Worm (Caenorhabditis elegans) whole organism, L3 larva: ENCODE measurements around the gene B0403.5.

ENCODE experiments used
- R02D3.7 ChIP-seq: fragments of 150-350 bp; optimal IDR thresholded peaks from 2 replicates; lab custom pipeline; 2014; ENCODE audit warnings: missing biosample characterization, missing genetic modification characterization
- ceh-16 ChIP-seq: sonication (generic microtip); optimal IDR thresholded peaks from 2 replicates; lab custom pipeline; 2017; ENCODE audit warnings: missing biosample characterization, missing genetic modification characterization
- ceh-28 ChIP-seq: fragments of 150-350 bp; optimal IDR thresholded peaks from 2 replicates; lab custom pipeline; 2014; ENCODE audit warnings: missing biosample characterization, missing genetic modification reagents, missing genetic modification characterization
- ceh-82 ChIP-seq: fragments of 150-350 bp; optimal IDR thresholded peaks from 2 replicates; lab custom pipeline; 2014; ENCODE audit warnings: missing biosample characterization, missing genetic modification characterization
- daf-12 ChIP-seq: fragments of 150-350 bp; optimal IDR thresholded peaks from 2 replicates; lab custom pipeline; 2014; ENCODE audit warnings: missing biosample characterization, missing genetic modification reagents, missing genetic modification characterization
- egl-5 ChIP-seq: fragments of 150-350 bp; optimal IDR thresholded peaks from 2 replicates; lab custom pipeline; 2017; ENCODE audit warnings: missing biosample characterization, missing genetic modification reagents, missing genetic modification characterization, inconsistent platforms
- elt-2 ChIP-seq: sonication (generic microtip); optimal IDR thresholded peaks from 2 replicates; lab custom pipeline; 2016; ENCODE audit warnings: missing genetic modification reagents, mild to moderate bottlenecking, missing genetic modification characterization, missing compliant biosample characterization
- elt-3 ChIP-seq, 3 experiments: fragments of 150-350 bp in 1 of 3; sonication (generic microtip) in 2 of 3; optimal IDR thresholded peaks; 2 replicates in 2 of 3; 4 replicates in 1 of 3; lab custom pipeline; 2014 to 2017; ENCODE audit warnings: missing biosample characterization in 3 of 3, missing genetic modification characterization in 3 of 3
- eor-1 ChIP-seq, 2 experiments: fragments of 150-350 bp; optimal IDR thresholded peaks; 2 replicates each; lab custom pipeline; 2014 to 2018; ENCODE audit warnings: missing biosample characterization in 2 of 2, missing genetic modification characterization in 2 of 2
- fkh-10 ChIP-seq: sonication (generic microtip); optimal IDR thresholded peaks from 2 replicates; lab custom pipeline; 2017; ENCODE audit warnings: missing biosample characterization, missing genetic modification reagents, missing genetic modification characterization
- fos-1 ChIP-seq: fragments of 150-350 bp; optimal IDR thresholded peaks from 2 replicates; lab custom pipeline; 2014; ENCODE audit warnings: missing biosample characterization, missing genetic modification characterization
- jun-1 ChIP-seq: fragments of 150-350 bp; optimal IDR thresholded peaks from 2 replicates; lab custom pipeline; 2014; ENCODE audit warnings: missing biosample characterization, missing genetic modification reagents, missing genetic modification characterization
- lin-15B ChIP-seq: fragments of 150-350 bp; optimal IDR thresholded peaks from 2 replicates; lab custom pipeline; 2014; ENCODE audit warnings: missing biosample characterization, missing genetic modification characterization
- lin-39 ChIP-seq: fragments of 150-350 bp; optimal IDR thresholded peaks from 2 replicates; lab custom pipeline; 2018; ENCODE audit warnings: missing biosample characterization, missing genetic modification reagents, missing genetic modification characterization
- lsy-12 ChIP-seq: sonication (generic microtip); optimal IDR thresholded peaks from 2 replicates; lab custom pipeline; 2016; ENCODE audit warnings: mild to moderate bottlenecking, missing genetic modification characterization, missing compliant biosample characterization
- mdl-1 ChIP-seq: fragments of 150-350 bp; optimal IDR thresholded peaks from 2 replicates; lab custom pipeline; 2014; ENCODE audit warnings: missing biosample characterization, missing genetic modification characterization
- nfya-1 ChIP-seq: sonication (generic microtip); optimal IDR thresholded peaks from 2 replicates; lab custom pipeline; 2017; ENCODE audit warnings: missing genetic modification characterization, mild to moderate bottlenecking, missing compliant biosample characterization, antibody characterized with exemption, moderate library complexity; ENCODE audit not compliant: insufficient read depth
- nhr-11 ChIP-seq: fragments of 150-350 bp; optimal IDR thresholded peaks from 2 replicates; lab custom pipeline; 2014; ENCODE audit warnings: missing biosample characterization, missing genetic modification characterization
- nhr-12 ChIP-seq: fragments of 150-350 bp; optimal IDR thresholded peaks from 2 replicates; lab custom pipeline; 2014; ENCODE audit warnings: missing biosample characterization, missing genetic modification characterization
- nhr-23 ChIP-seq: fragments of 150-350 bp; optimal IDR thresholded peaks from 2 replicates; lab custom pipeline; 2014; ENCODE audit warnings: missing biosample characterization, missing genetic modification reagents, missing genetic modification characterization
- nhr-25 ChIP-seq: sonication (generic microtip); optimal IDR thresholded peaks from 2 replicates; lab custom pipeline; 2017; ENCODE audit warnings: missing biosample characterization, missing genetic modification characterization
- nhr-43 ChIP-seq: sonication (generic microtip); optimal IDR thresholded peaks from 2 replicates; lab custom pipeline; 2016; ENCODE audit warnings: mild to moderate bottlenecking, missing genetic modification characterization, missing compliant biosample characterization; ENCODE audit not compliant: poor library complexity, severe bottlenecking
- nhr-67 ChIP-seq: fragments of 150-350 bp; optimal IDR thresholded peaks from 2 replicates; lab custom pipeline; 2014; ENCODE audit warnings: missing biosample characterization, missing genetic modification characterization
- nhr-76 ChIP-seq: fragments of 150-350 bp; sonication (generic microtip); optimal IDR thresholded peaks from 5 replicates; lab custom pipeline; 2014; ENCODE audit warnings: missing biosample characterization, missing genetic modification characterization
- nhr-77 ChIP-seq: fragments of 150-350 bp; optimal IDR thresholded peaks from 2 replicates; lab custom pipeline; 2014; ENCODE audit warnings: missing biosample characterization, missing genetic modification characterization
- pha-4 ChIP-seq: fragments of 150-350 bp; optimal IDR thresholded peaks from 2 replicates; lab custom pipeline; 2014; ENCODE audit warnings: missing biosample characterization, missing genetic modification reagents, missing genetic modification characterization
- pqm-1 ChIP-seq: fragments of 150-350 bp; optimal IDR thresholded peaks from 2 replicates; lab custom pipeline; 2017; ENCODE audit warnings: missing biosample characterization, missing genetic modification characterization, inconsistent platforms
- sea-2 ChIP-seq: fragments of 150-350 bp; sonication (generic microtip); optimal IDR thresholded peaks from 4 replicates; lab custom pipeline; 2014; ENCODE audit warnings: missing biosample characterization, missing genetic modification reagents, missing genetic modification characterization
- skn-1 ChIP-seq: fragments of 150-350 bp; optimal IDR thresholded peaks from 2 replicates; lab custom pipeline; 2014; ENCODE audit warnings: missing biosample characterization, missing genetic modification characterization
- snpc-4 ChIP-seq: fragments of 150-350 bp; optimal IDR thresholded peaks from 2 replicates; lab custom pipeline; 2014; ENCODE audit warnings: missing biosample characterization, missing genetic modification characterization
- tbx-2 ChIP-seq: sonication (generic microtip); optimal IDR thresholded peaks from 2 replicates; lab custom pipeline; 2016; ENCODE audit warnings: mild to moderate bottlenecking, missing genetic modification characterization, missing compliant biosample characterization
- unc-39 ChIP-seq: sonication (generic microtip); optimal IDR thresholded peaks from 4 replicates; lab custom pipeline; 2017; ENCODE audit warnings: missing biosample characterization, missing genetic modification characterization
- unc-62 ChIP-seq: fragments of 150-350 bp; sonication (generic microtip); optimal IDR thresholded peaks from 4 replicates; lab custom pipeline; 2014; ENCODE audit warnings: missing biosample characterization, missing genetic modification reagents, missing genetic modification characterization
- zag-1 ChIP-seq: fragments of 150-350 bp; optimal IDR thresholded peaks from 2 replicates; lab custom pipeline; 2014; ENCODE audit warnings: missing biosample characterization, missing genetic modification characterization
- ztf-4 ChIP-seq: fragments of 150-350 bp; optimal IDR thresholded peaks from 2 replicates; lab custom pipeline; 2014; ENCODE audit warnings: missing biosample characterization, missing genetic modification characterization

Gene B0403.5

DNA sequence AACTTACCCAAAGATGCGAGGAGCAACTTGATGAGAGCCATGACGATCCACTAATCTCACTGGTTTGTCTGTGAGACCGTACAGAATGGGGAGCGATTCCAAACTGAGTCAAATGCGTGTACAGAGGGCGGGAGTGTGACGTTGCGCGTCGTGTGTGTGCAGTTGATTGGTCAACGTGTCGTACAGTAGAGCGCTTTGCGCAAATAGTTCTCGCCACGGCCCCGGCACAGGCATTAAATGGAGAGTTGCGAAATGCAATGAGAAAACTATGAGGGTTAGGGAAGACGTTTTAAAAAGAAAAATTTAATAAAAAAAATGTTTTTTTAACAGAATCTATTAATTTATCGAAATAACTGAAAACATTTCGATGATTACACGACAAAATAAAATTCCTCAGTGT lies 10.9 kb downstream of the B0403.5 start, which contains the start of gene pdi-6:
Gene pdi-6 (minus strand): TSS at position 164 of the 400 bp plus-strand sequence.
- TF ChIP-seq snpc-4 (tag; lab: Kevin White, UChicago) (peak; percentile 85), nhr-77 (tag; lab: Kevin White, UChicago) (peak; percentile 76), fos-1 (tag; lab: Kevin White, UChicago) (no peak), pqm-1 (tag; lab: Kevin White, UChicago) (peak; percentile 77), nhr-67 (tag; lab: Kevin White, UChicago) (no peak), R02D3.7 (tag; lab: Kevin White, UChicago) (peak; percentile 77), eor-1 (tag; optimal IDR thresholded peaks at IDR 0.05; lab: Kevin White, UChicago) (peak in 1 of 2 experiments; percentile 31), fkh-10 (GFP tag; lab: Kevin White, UChicago) (no peak), ceh-28 (tag; lab: Kevin White, UChicago) (peak; percentile 85), elt-3 (tag; optimal IDR thresholded peaks at IDR 0.05; lab: Kevin White, UChicago) (peak in 1 of 3 experiments; percentile 71), nhr-12 (no peak), unc-39 (tag; lab: Kevin White, UChicago) (no peak), elt-2 (tag; lab: Kevin White, UChicago) (peak; percentile 86), nhr-43 (tag; lab: Kevin White, UChicago) (peak; percentile 82), tbx-2 (tag; lab: Kevin White, UChicago) (peak; percentile 75), ztf-4 (tag; lab: Kevin White, UChicago) (peak; percentile 3), jun-1 (tag; lab: Kevin White, UChicago) (peak; percentile 87), lin-39 (tag; lab: Kevin White, UChicago) (peak; percentile 96), sea-2 (GFP tag; lab: Kevin White, UChicago) (no peak), nhr-25 (tag; lab: Kevin White, UChicago) (peak; percentile 96), daf-12 (tag; lab: Kevin White, UChicago) (no peak), lsy-12 (tag; lab: Kevin White, UChicago) (peak; percentile 89), unc-62 (GFP tag; lab: Kevin White, UChicago) (peak; percentile 25), pha-4 (tag; lab: Kevin White, UChicago) (peak; percentile 90), skn-1 (tag; lab: Kevin White, UChicago) (peak; percentile 52), nfya-1 (tag; lab: Kevin White, UChicago) (peak; percentile 100), nhr-11 (tag; lab: Kevin White, UChicago) (no peak), ceh-82 (no peak), lin-15B (tag; lab: Kevin White, UChicago) (peak; percentile 97), egl-5 (peak; percentile 8), nhr-23 (tag; lab: Kevin White, UChicago) (peak; percentile 95), mdl-1 (tag; lab: Kevin White, UChicago) (peak; percentile 17)

- TF ChIP-seq daf-12 (tag; lab: Kevin White, UChicago) (no peak), nhr-76 (no peak), egl-5 (no peak), pqm-1 (tag; lab: Kevin White, UChicago) (no peak), ceh-16 (tag; lab: Kevin White, UChicago) (no peak), lin-39 (tag; lab: Kevin White, UChicago) (no peak), jun-1 (tag; lab: Kevin White, UChicago) (no peak), nhr-12 (no peak), sea-2 (GFP tag; lab: Kevin White, UChicago) (no peak)
Measured at ce11 chrX:7075250-7075649, 17.7 kb downstream of the B0403.5 start, which contains the start of gene B0403.6. Gene B0403.6, minus strand, starts transcription at chrX:7075350.

ce11 chrX:7076485-7076884 lies 19.0 kb downstream of the B0403.5 start:
- TF ChIP-seq daf-12 (tag; lab: Kevin White, UChicago): no peak
- TF ChIP-seq nhr-25 (tag; lab: Kevin White, UChicago): no peak
- no peak for TF ChIP-seq ceh-16 (tag; lab: Kevin White, UChicago)

DNA sequence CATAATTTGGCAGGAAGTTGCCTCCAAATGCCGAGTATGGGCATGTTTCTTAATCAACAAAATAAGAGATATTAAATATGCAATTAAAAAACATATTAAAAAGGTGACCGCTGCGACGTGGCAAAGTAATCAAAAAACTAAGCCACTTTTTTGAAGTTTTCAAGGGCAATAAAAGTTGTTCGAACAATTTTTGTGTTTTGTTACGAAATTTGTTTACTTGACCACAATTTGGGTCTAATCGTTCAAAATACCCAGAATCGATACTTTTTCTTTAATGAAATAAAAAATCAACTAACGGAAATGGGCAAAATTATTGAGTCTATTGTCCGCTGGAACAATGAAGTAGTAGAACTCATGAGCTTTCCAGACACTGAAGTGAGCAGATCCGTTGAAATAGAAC lies 27.5 kb downstream of the B0403.5 start, which contains the start of gene Y1B5A.1:
Gene Y1B5A.1 (plus strand): TSS at position 301 of the 400 bp plus-strand sequence.
- TF ChIP-seq pqm-1 (tag; lab: Kevin White, UChicago) (no peak), nfya-1 (tag; lab: Kevin White, UChicago) (no peak), eor-1 (tag; optimal IDR thresholded peaks at IDR 0.05; lab: Kevin White, UChicago) (no peak), elt-3 (tag; optimal IDR thresholded peaks at IDR 0.05; lab: Kevin White, UChicago) (no peak), nhr-25 (tag; lab: Kevin White, UChicago) (no peak), ceh-16 (tag; lab: Kevin White, UChicago) (no peak), zag-1 (no peak), nhr-76 (no peak)
